Worm (Caenorhabditis elegans) whole organism, L2 larva: ENCODE measurements around the gene sri-69.

ENCODE experiments used
- C34F6.9 ChIP-seq: fragments of 150-350 bp; optimal IDR thresholded peaks from 2 replicates; lab custom pipeline; 2014; ENCODE audit warnings: missing biosample characterization, missing genetic modification characterization
- F13H6.1 ChIP-seq: sonication (generic microtip); optimal IDR thresholded peaks from 2 replicates; lab custom pipeline; 2016; ENCODE audit warnings: missing genetic modification characterization, missing compliant biosample characterization
- Y55F3AM.14 ChIP-seq: fragments of 200-800 bp; sonication (Bioruptor generic); optimal IDR thresholded peaks from 2 replicates; lab custom pipeline; 2018; ENCODE audit warnings: mild to moderate bottlenecking, missing genetic modification characterization, missing compliant biosample characterization
- ZK546.5 ChIP-seq: sonication (generic microtip); optimal IDR thresholded peaks from 2 replicates; lab custom pipeline; 2017; ENCODE audit warnings: missing biosample characterization, missing genetic modification characterization
- alr-1 ChIP-seq: fragments of 150-350 bp; optimal IDR thresholded peaks from 2 replicates; lab custom pipeline; 2014; ENCODE audit warnings: missing biosample characterization, missing genetic modification characterization
- aly-2 ChIP-seq: fragments of 150-350 bp; optimal IDR thresholded peaks from 2 replicates; lab custom pipeline; 2014; ENCODE audit warnings: missing biosample characterization, missing genetic modification characterization
- ama-1 ChIP-seq: fragments of 150-350 bp; optimal IDR thresholded peaks from 2 replicates; lab custom pipeline; 2018; ENCODE audit warnings: inconsistent platforms
- blmp-1 ChIP-seq: sonication (generic microtip); optimal IDR thresholded peaks from 2 replicates; lab custom pipeline; 2017; ENCODE audit warnings: missing genetic modification characterization, mild to moderate bottlenecking, missing compliant biosample characterization, antibody characterized with exemption, moderate library complexity; ENCODE audit not compliant: insufficient read depth
- ceh-16 ChIP-seq: fragments of 150-350 bp; optimal IDR thresholded peaks from 2 replicates; lab custom pipeline; 2014; ENCODE audit warnings: missing biosample characterization, missing genetic modification characterization
- crh-2 ChIP-seq: sonication (generic microtip); optimal IDR thresholded peaks from 2 replicates; lab custom pipeline; 2017; ENCODE audit warnings: missing biosample characterization, missing genetic modification characterization
- elt-1 ChIP-seq: fragments of 150-350 bp; optimal IDR thresholded peaks from 2 replicates; lab custom pipeline; 2014; ENCODE audit warnings: missing biosample characterization, missing genetic modification characterization
- elt-3 ChIP-seq: sonication (generic microtip); optimal IDR thresholded peaks from 2 replicates; lab custom pipeline; 2017; ENCODE audit warnings: missing biosample characterization, missing genetic modification characterization
- fos-1 ChIP-seq: fragments of 150-350 bp; optimal IDR thresholded peaks from 2 replicates; lab custom pipeline; 2014; ENCODE audit warnings: missing biosample characterization, missing genetic modification characterization
- lsy-2 ChIP-seq, 2 experiments: fragments of 150-350 bp in 1 of 2; sonication (generic microtip) in 1 of 2; optimal IDR thresholded peaks; 2 replicates each; lab custom pipeline; 2014 to 2017; ENCODE audit warnings: missing biosample characterization in 2 of 2, missing genetic modification characterization in 2 of 2
- mab-5 ChIP-seq: fragments of 150-350 bp; optimal IDR thresholded peaks from 2 replicates; lab custom pipeline; 2014; ENCODE audit warnings: missing biosample characterization, missing genetic modification characterization
- mbf-1 ChIP-seq: sonication (generic microtip); optimal IDR thresholded peaks from 2 replicates; lab custom pipeline; 2017; ENCODE audit warnings: missing biosample characterization, missing genetic modification characterization
- mdl-1 ChIP-seq, 2 experiments: fragments of 150-350 bp in 1 of 2; sonication (generic microtip) in 1 of 2; optimal IDR thresholded peaks; 2 replicates each; lab custom pipeline; 2017; ENCODE audit warnings: missing biosample characterization in 2 of 2, missing genetic modification characterization in 2 of 2
- nhr-11 ChIP-seq: fragments of 150-350 bp; optimal IDR thresholded peaks from 2 replicates; lab custom pipeline; 2014; ENCODE audit warnings: missing biosample characterization, missing genetic modification characterization
- nhr-12 ChIP-seq: fragments of 150-350 bp; optimal IDR thresholded peaks from 2 replicates; lab custom pipeline; 2014; ENCODE audit warnings: missing biosample characterization, missing genetic modification characterization
- nhr-129 ChIP-seq: fragments of 150-350 bp; optimal IDR thresholded peaks from 2 replicates; lab custom pipeline; 2014; ENCODE audit warnings: missing biosample characterization, missing genetic modification characterization
- nhr-21 ChIP-seq: fragments of 150-350 bp; optimal IDR thresholded peaks from 2 replicates; lab custom pipeline; 2014; ENCODE audit warnings: missing biosample characterization, missing genetic modification characterization
- nhr-237 ChIP-seq: fragments of 150-350 bp; optimal IDR thresholded peaks from 2 replicates; lab custom pipeline; 2014; ENCODE audit warnings: missing biosample characterization, missing genetic modification characterization
- nhr-25 ChIP-seq: fragments of 150-350 bp; sonication (generic microtip); optimal IDR thresholded peaks from 3 replicates; lab custom pipeline; 2014; ENCODE audit warnings: missing biosample characterization, missing genetic modification characterization
- nhr-6 ChIP-seq: fragments of 150-350 bp; optimal IDR thresholded peaks from 2 replicates; lab custom pipeline; 2014; ENCODE audit warnings: missing biosample characterization, missing genetic modification characterization
- nhr-77 ChIP-seq: fragments of 150-350 bp; optimal IDR thresholded peaks from 2 replicates; lab custom pipeline; 2014; ENCODE audit warnings: missing biosample characterization, missing genetic modification characterization
- peb-1 ChIP-seq: fragments of 150-350 bp; optimal IDR thresholded peaks from 2 replicates; lab custom pipeline; 2014; ENCODE audit warnings: missing biosample characterization, missing genetic modification characterization
- sem-4 ChIP-seq: fragments of 150-350 bp; optimal IDR thresholded peaks from 2 replicates; lab custom pipeline; 2014; ENCODE audit warnings: missing biosample characterization, missing genetic modification reagents, missing genetic modification characterization
- skn-1 ChIP-seq: sonication (generic microtip); optimal IDR thresholded peaks from 2 replicates; lab custom pipeline; 2017; ENCODE audit warnings: missing biosample characterization, missing genetic modification characterization
- sma-3 ChIP-seq: sonication (generic microtip); optimal IDR thresholded peaks from 2 replicates; lab custom pipeline; 2016; ENCODE audit warnings: missing genetic modification reagents, missing genetic modification characterization, missing compliant biosample characterization
- sma-9 ChIP-seq, 2 experiments: fragments of 150-350 bp in 1 of 2; sonication (generic microtip) in 1 of 2; optimal IDR thresholded peaks; 2 replicates each; lab custom pipeline; 2014 to 2016; ENCODE audit warnings: missing genetic modification characterization in 2 of 2, mild to moderate bottlenecking in 1 of 2, missing biosample characterization in 1 of 2, missing compliant biosample characterization in 1 of 2, missing genetic modification reagents in 1 of 2, moderate library complexity in 1 of 2
- unc-39 ChIP-seq: fragments of 150-350 bp; optimal IDR thresholded peaks from 2 replicates; lab custom pipeline; 2014; ENCODE audit warnings: missing biosample characterization, missing genetic modification characterization
- unc-55 ChIP-seq: fragments of 150-350 bp; sonication (generic microtip); optimal IDR thresholded peaks from 3 replicates; lab custom pipeline; 2014; ENCODE audit warnings: missing biosample characterization, missing genetic modification reagents, missing genetic modification characterization
- unc-62 ChIP-seq: fragments of 150-350 bp; optimal IDR thresholded peaks from 2 replicates; lab custom pipeline; 2014; ENCODE audit warnings: missing biosample characterization, missing genetic modification reagents, missing genetic modification characterization
- zag-1 ChIP-seq: fragments of 150-350 bp; optimal IDR thresholded peaks from 2 replicates; lab custom pipeline; 2014; ENCODE audit warnings: missing biosample characterization, missing genetic modification characterization
- ztf-11 ChIP-seq: sonication (generic microtip); optimal IDR thresholded peaks from 2 replicates; lab custom pipeline; 2017; ENCODE audit warnings: missing biosample characterization, missing genetic modification characterization
- ztf-4 ChIP-seq: fragments of 150-350 bp; optimal IDR thresholded peaks from 2 replicates; lab custom pipeline; 2014; ENCODE audit warnings: missing biosample characterization, missing genetic modification characterization

The sri-69 gene

DNA sequence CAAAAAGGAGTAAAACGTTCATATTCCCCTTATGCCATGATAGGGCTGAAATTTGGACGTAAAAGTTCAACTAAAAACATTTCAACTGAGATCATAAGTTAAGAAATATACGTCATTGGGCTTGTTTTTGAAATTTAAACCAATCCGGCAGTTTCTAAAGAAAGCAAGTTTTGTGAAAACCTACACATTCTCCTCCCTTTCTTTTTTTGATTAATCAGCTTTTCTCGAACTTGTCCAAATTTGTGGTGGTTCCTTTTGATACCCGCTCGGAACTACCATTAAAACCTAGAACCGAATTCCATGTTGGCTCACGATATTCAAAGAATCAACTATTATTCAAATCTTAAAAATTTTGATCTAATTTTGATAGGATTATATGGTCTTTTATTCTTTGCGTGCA lies 27.8 kb downstream of the sri-69 start, which contains the start of gene srz-54:
Gene srz-54 (plus strand): TSS at position 301 of the 400 bp plus-strand sequence.
- TF ChIP-seq alr-1 (tag; lab: Kevin White, UChicago), result no peak
- TF ChIP-seq zag-1, result no peak
- TF ChIP-seq fos-1 (tag; lab: Kevin White, UChicago), result no peak
- TF ChIP-seq blmp-1, result no peak
- TF ChIP-seq F13H6.1, result no peak
- TF ChIP-seq crh-2 (tag; lab: Kevin White, UChicago), result no peak
- TF ChIP-seq peb-1 (tag; lab: Kevin White, UChicago), result no peak
- TF ChIP-seq sma-9 (GFP tag; optimal IDR thresholded peaks at IDR 0.05; lab: Kevin White, UChicago), result no peak
- TF ChIP-seq sma-9 (tag; optimal IDR thresholded peaks at IDR 0.05; lab: Kevin White, UChicago), result no peak

DNA sequence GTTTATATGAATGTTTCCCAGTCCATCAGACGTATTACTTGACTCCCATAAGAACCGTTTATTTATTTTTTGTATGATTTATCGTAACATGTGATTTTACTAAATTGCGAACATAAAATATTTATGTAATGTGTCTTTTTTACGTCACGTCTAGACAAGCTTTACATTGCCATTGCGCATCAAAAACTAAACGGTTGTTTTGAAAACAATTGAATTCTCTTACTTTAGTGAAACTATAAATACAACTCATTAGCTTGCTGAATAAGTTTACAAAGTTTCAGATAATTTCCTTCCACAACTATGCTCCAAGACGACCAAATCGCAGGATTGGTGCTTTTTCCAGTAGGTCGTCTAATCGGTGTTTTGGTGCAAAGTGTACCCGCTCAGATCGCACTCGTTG lies 33.3 kb downstream of the sri-69 start, which contains the start of gene srx-54:
Gene srx-54 (plus strand): TSS at position 301 of the 400 bp plus-strand sequence.
- TF ChIP-seq unc-39 (tag; lab: Kevin White, UChicago) (no peak), elt-1 (no peak), elt-3 (tag; lab: Kevin White, UChicago) (no peak), crh-2 (tag; lab: Kevin White, UChicago) (no peak), ztf-4 (tag; lab: Kevin White, UChicago) (no peak), mdl-1 (tag; optimal IDR thresholded peaks at IDR 0.05; lab: Kevin White, UChicago) (no peak), sma-3 (GFP tag; lab: Kevin White, UChicago) (no peak), skn-1 (tag; lab: Kevin White, UChicago) (no peak), nhr-237 (no peak), nhr-21 (tag; lab: Kevin White, UChicago) (no peak), C34F6.9 (tag; lab: Kevin White, UChicago) (no peak), unc-62 (GFP tag; lab: Kevin White, UChicago) (no peak), nhr-11 (no peak)

ce11 chrV:16973338-16973737 lies 34.9 kb downstream of the sri-69 start:
- TF ChIP-seq nhr-6 (no peak), blmp-1 (no peak), elt-1 (no peak), lsy-2 (tag; optimal IDR thresholded peaks at IDR 0.05; lab: Kevin White, UChicago) (no peak), skn-1 (tag; lab: Kevin White, UChicago) (no peak), ztf-11 (tag; lab: Kevin White, UChicago) (no peak), nhr-129 (tag; lab: Kevin White, UChicago) (no peak), ztf-4 (tag; lab: Kevin White, UChicago) (no peak), nhr-77 (tag; lab: Kevin White, UChicago) (no peak), elt-3 (tag; lab: Kevin White, UChicago) (no peak), alr-1 (tag; lab: Kevin White, UChicago) (no peak), C34F6.9 (tag; lab: Kevin White, UChicago) (no peak), Y55F3AM.14 (GFP tag; lab: Kevin White, UChicago) (no peak), ceh-16 (tag; lab: Kevin White, UChicago) (no peak), crh-2 (tag; lab: Kevin White, UChicago) (no peak), ZK546.5 (tag; lab: Kevin White, UChicago) (no peak), nhr-237 (no peak)

ce11 chrV:16972134-16972533 lies 36.1 kb downstream of the sri-69 start, which contains the start of gene srh-119:
srh-119 (plus strand) TSS chrV:16972434.
- TF ChIP-seq ztf-4 (tag; lab: Kevin White, UChicago) (no peak), unc-55 (no peak), elt-1 (no peak), sem-4 (tag; lab: Kevin White, UChicago) (no peak), crh-2 (tag; lab: Kevin White, UChicago) (no peak), aly-2 (tag; lab: Kevin White, UChicago) (no peak), nhr-12 (tag; lab: Kevin White, UChicago) (no peak), mab-5 (no peak), nhr-25 (tag; lab: Kevin White, UChicago) (no peak), sma-3 (GFP tag; lab: Kevin White, UChicago) (no peak), ama-1 (no peak), zag-1 (no peak), Y55F3AM.14 (GFP tag; lab: Kevin White, UChicago) (no peak), unc-39 (tag; lab: Kevin White, UChicago) (no peak), nhr-6 (no peak), ztf-11 (tag; lab: Kevin White, UChicago) (no peak), mbf-1 (tag; lab: Kevin White, UChicago) (no peak)
